Fruit fly (Drosophila melanogaster): ENCODE measurements around the gene primo-2.

The primo-2 gene

dm6 chr3R:13683624-13684568 is 27.7 kb downstream of the primo-2 start, which contains the start of gene flfl (continued):
- TF ChIP-seq H2.0 (GFP tag; IDR thresholded peaks at IDR 0.05) = no peak
- peak; percentile 12 for TF ChIP-seq kah (GFP tag; optimal IDR thresholded peaks at IDR 0.05)
- no peak for TF ChIP-seq HLH4C (GFP tag; IDR thresholded peaks at IDR 0.05; ENCODE audit: partially characterized antibody)
- no peak for TF ChIP-seq C15 (GFP tag; IDR thresholded peaks at IDR 0.05)
- peak; percentile 30 for TF ChIP-seq D19A (tag; optimal IDR thresholded peaks at IDR 0.05)
- no peak for TF ChIP-seq CG6791 (GFP tag; IDR thresholded peaks at IDR 0.05; ENCODE audit: partially characterized antibody)
- no peak for TF ChIP-seq CG13287 (GFP tag; IDR thresholded peaks at IDR 0.05; ENCODE audit: partially characterized antibody)
- peak; percentile 78 for TF ChIP-seq sens (GFP tag)
- no peak for TF ChIP-seq CG10366 (GFP tag; IDR thresholded peaks at IDR 0.05)
- peak; percentile 42 for TF ChIP-seq CG15514 (GFP tag; optimal IDR thresholded peaks at IDR 0.05)
- no peak for TF ChIP-seq hth (optimal IDR thresholded peaks at IDR 0.05)
- TF ChIP-seq CG4404 (GFP tag; IDR thresholded peaks at IDR 0.05) = no peak
- no peak for TF ChIP-seq fd64A (GFP tag; optimal IDR thresholded peaks at IDR 0.05)
- no peak for TF ChIP-seq CG17359 (tag; optimal IDR thresholded peaks at IDR 0.05)
- no peak for TF ChIP-seq CG10959 (GFP tag; IDR thresholded peaks at IDR 0.05)
- TF ChIP-seq CG6683 (GFP tag; optimal IDR thresholded peaks at IDR 0.05) = no peak
- peak in 1 of 2 experiments; percentile 96 for TF ChIP-seq Pdp1 (GFP tag; optimal IDR thresholded peaks at IDR 0.05)
- TF ChIP-seq Myb (GFP tag; optimal IDR thresholded peaks at IDR 0.05) = peak; percentile 81
- peak; percentile 24 for TF ChIP-seq CG3995 (GFP tag; optimal IDR thresholded peaks at IDR 0.05)
- peak; percentile 18 for TF ChIP-seq CG33213 (GFP tag; optimal IDR thresholded peaks at IDR 0.05)
- no peak for TF ChIP-seq CG16815 (GFP tag; optimal IDR thresholded peaks at IDR 0.05)
- no peak for TF ChIP-seq seq (GFP tag; IDR thresholded peaks at IDR 0.05)
- TF ChIP-seq exex (tag; optimal IDR thresholded peaks at IDR 0.05) = no peak
- peak; percentile 99 for TF ChIP-seq cg (GFP tag; optimal IDR thresholded peaks at IDR 0.05)
- TF ChIP-seq CG34376 (GFP tag; optimal IDR thresholded peaks at IDR 0.05) = peak; percentile 54
- no peak for TF ChIP-seq Camta (GFP tag; optimal IDR thresholded peaks at IDR 0.05)
- TF ChIP-seq NC2β (GFP tag; optimal IDR thresholded peaks at IDR 0.05) = no peak
- no peak for TF ChIP-seq gt (GFP tag; IDR thresholded peaks at IDR 0.05)
- TF ChIP-seq CG7372 (GFP tag; IDR thresholded peaks at IDR 0.05) = no peak
- no peak for TF ChIP-seq da (GFP tag; optimal IDR thresholded peaks at IDR 0.05)
- no peak for TF ChIP-seq klu (GFP tag; IDR thresholded peaks at IDR 0.05)
- no peak for TF ChIP-seq p53 (GFP tag; optimal IDR thresholded peaks at IDR 0.05)
- TF ChIP-seq CG7786 (GFP tag; optimal IDR thresholded peaks at IDR 0.05) = peak; percentile 37
- peak; percentile 13 for TF ChIP-seq pum (GFP tag; optimal IDR thresholded peaks at IDR 0.05)
- TF ChIP-seq ems (GFP tag; optimal IDR thresholded peaks at IDR 0.05) = no peak
- TF ChIP-seq fd3F (GFP tag; optimal IDR thresholded peaks at IDR 0.05) = no peak
- no peak for TF ChIP-seq Blimp-1 (GFP tag; optimal IDR thresholded peaks at IDR 0.05)
- TF ChIP-seq Hr78 (GFP tag; optimal IDR thresholded peaks at IDR 0.05) = no peak
- TF ChIP-seq CG4707 (GFP tag; optimal IDR thresholded peaks at IDR 0.05) = no peak
- TF ChIP-seq Nf-YA (GFP tag; IDR thresholded peaks at IDR 0.05) = no peak
- no peak for TF ChIP-seq Lpt (GFP tag; optimal IDR thresholded peaks at IDR 0.05)
- TF ChIP-seq Xrp1 (GFP tag; IDR thresholded peaks at IDR 0.05) = no peak
- TF ChIP-seq Sry-δ (GFP tag; optimal IDR thresholded peaks at IDR 0.05) = peak; percentile 90
- peak; percentile 35 for TF ChIP-seq CoRest (tag; optimal IDR thresholded peaks at IDR 0.05)
- TF ChIP-seq NFAT (GFP tag; IDR thresholded peaks at IDR 0.05) = no peak
- no peak for TF ChIP-seq CG14441 (GFP tag; IDR thresholded peaks at IDR 0.05)
- no peak for TF ChIP-seq Opbp (GFP tag; IDR thresholded peaks at IDR 0.05; ENCODE audit: partially characterized antibody)
- no peak for TF ChIP-seq CG15479 (GFP tag; optimal IDR thresholded peaks at IDR 0.05)
- TF ChIP-seq CG9609 (GFP tag; optimal IDR thresholded peaks at IDR 0.05) = no peak

All from whole organism, embryonic.